Worm (Caenorhabditis elegans): ENCODE data around the gene B0238.9.

DNA sequence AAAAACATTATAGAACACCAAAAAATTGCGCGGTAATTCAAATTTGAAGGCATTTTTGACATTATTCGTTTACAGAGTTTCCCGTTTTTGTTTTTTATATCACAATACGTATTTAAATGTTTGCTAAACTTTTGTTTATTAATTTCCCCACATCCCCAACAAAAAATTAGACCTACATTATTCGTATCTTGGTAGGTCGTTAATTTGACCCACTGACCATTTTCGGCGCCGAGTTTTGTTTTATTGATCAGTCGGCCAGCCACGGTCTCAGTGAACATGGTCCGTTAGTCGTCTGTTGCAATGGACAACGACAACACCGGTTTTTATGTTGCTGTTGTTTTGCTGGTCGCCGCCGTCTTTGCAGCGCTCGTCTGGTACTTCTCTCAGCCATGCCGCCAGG is 38.0 kb downstream of the B0238.9 start, which contains the start of gene B0238.15:
- no peak for TF ChIP-seq lsy-2 (tag; optimal IDR thresholded peaks at IDR 0.05)
- TF ChIP-seq nhr-76 (tag; optimal IDR thresholded peaks at IDR 0.05), result no peak
- no peak for TF ChIP-seq sem-2 (GFP tag; optimal IDR thresholded peaks at IDR 0.05)
- no peak for TF ChIP-seq elt-3 (tag; optimal IDR thresholded peaks at IDR 0.05)
- no peak for TF ChIP-seq nhr-12 (tag; optimal IDR thresholded peaks at IDR 0.05)
- TF ChIP-seq mep-1 (tag; optimal IDR thresholded peaks at IDR 0.05), result no peak
- TF ChIP-seq mab-5 (tag; optimal IDR thresholded peaks at IDR 0.05), result no peak
- no peak for TF ChIP-seq ceh-39 (tag; optimal IDR thresholded peaks at IDR 0.05)

Data from whole organism, mixed stage, embryonic.